Worm (Caenorhabditis elegans) whole organism, L3 larva: ENCODE results near the gene Y73B3A.1.
A peak's percentile ranks its signal among the peaks of the same experiment; 100 is the strongest.
"Not testable (repeated sequence)": the region's sequence is repeated elsewhere in the genome, so short reads cannot be mapped to it uniquely, and the experiment has no call there.

Experiments used
- ZK546.5 ChIP-seq: sonication (generic microtip); optimal IDR thresholded peaks from 2 replicates; lab custom pipeline; 2017; ENCODE audit warnings: missing biosample characterization, missing genetic modification characterization
- ceh-28 ChIP-seq: fragments of 150-350 bp; optimal IDR thresholded peaks from 2 replicates; lab custom pipeline; 2014; ENCODE audit warnings: missing biosample characterization, missing genetic modification reagents, missing genetic modification characterization
- daf-12 ChIP-seq: fragments of 150-350 bp; optimal IDR thresholded peaks from 2 replicates; lab custom pipeline; 2014; ENCODE audit warnings: missing biosample characterization, missing genetic modification reagents, missing genetic modification characterization
- egl-5 ChIP-seq: fragments of 150-350 bp; optimal IDR thresholded peaks from 2 replicates; lab custom pipeline; 2017; ENCODE audit warnings: missing biosample characterization, missing genetic modification reagents, missing genetic modification characterization, inconsistent platforms
- elt-2 ChIP-seq: sonication (generic microtip); optimal IDR thresholded peaks from 2 replicates; lab custom pipeline; 2016; ENCODE audit warnings: missing genetic modification reagents, mild to moderate bottlenecking, missing genetic modification characterization, missing compliant biosample characterization
- fkh-10 ChIP-seq: sonication (generic microtip); optimal IDR thresholded peaks from 2 replicates; lab custom pipeline; 2017; ENCODE audit warnings: missing biosample characterization, missing genetic modification reagents, missing genetic modification characterization
- fos-1 ChIP-seq: fragments of 150-350 bp; optimal IDR thresholded peaks from 2 replicates; lab custom pipeline; 2014; ENCODE audit warnings: missing biosample characterization, missing genetic modification characterization
- lin-15B ChIP-seq: fragments of 150-350 bp; optimal IDR thresholded peaks from 2 replicates; lab custom pipeline; 2014; ENCODE audit warnings: missing biosample characterization, missing genetic modification characterization
- nhr-23 ChIP-seq: fragments of 150-350 bp; optimal IDR thresholded peaks from 2 replicates; lab custom pipeline; 2014; ENCODE audit warnings: missing biosample characterization, missing genetic modification reagents, missing genetic modification characterization
- nhr-237 ChIP-seq: fragments of 150-350 bp; optimal IDR thresholded peaks from 2 replicates; lab custom pipeline; 2014; ENCODE audit warnings: missing biosample characterization, missing genetic modification characterization
- nhr-28 ChIP-seq: fragments of 150-350 bp; optimal IDR thresholded peaks from 2 replicates; lab custom pipeline; 2014; ENCODE audit warnings: missing biosample characterization, missing genetic modification characterization
- nhr-43 ChIP-seq: sonication (generic microtip); optimal IDR thresholded peaks from 2 replicates; lab custom pipeline; 2016; ENCODE audit warnings: mild to moderate bottlenecking, missing genetic modification characterization, missing compliant biosample characterization; ENCODE audit not compliant: poor library complexity, severe bottlenecking
- pha-4 ChIP-seq: fragments of 150-350 bp; optimal IDR thresholded peaks from 2 replicates; lab custom pipeline; 2014; ENCODE audit warnings: missing biosample characterization, missing genetic modification reagents, missing genetic modification characterization
- skn-1 ChIP-seq: fragments of 150-350 bp; optimal IDR thresholded peaks from 2 replicates; lab custom pipeline; 2014; ENCODE audit warnings: missing biosample characterization, missing genetic modification characterization
- snpc-4 ChIP-seq: fragments of 150-350 bp; optimal IDR thresholded peaks from 2 replicates; lab custom pipeline; 2014; ENCODE audit warnings: missing biosample characterization, missing genetic modification characterization
- unc-39 ChIP-seq: sonication (generic microtip); optimal IDR thresholded peaks from 4 replicates; lab custom pipeline; 2017; ENCODE audit warnings: missing biosample characterization, missing genetic modification characterization
- unc-62 ChIP-seq: fragments of 150-350 bp; sonication (generic microtip); optimal IDR thresholded peaks from 4 replicates; lab custom pipeline; 2014; ENCODE audit warnings: missing biosample characterization, missing genetic modification reagents, missing genetic modification characterization
- zag-1 ChIP-seq: fragments of 150-350 bp; optimal IDR thresholded peaks from 2 replicates; lab custom pipeline; 2014; ENCODE audit warnings: missing biosample characterization, missing genetic modification characterization
- ztf-11 ChIP-seq: fragments of 150-350 bp; optimal IDR thresholded peaks from 2 replicates; lab custom pipeline; 2014; ENCODE audit warnings: missing biosample characterization, missing genetic modification characterization

Y73B3A.1 gene

DNA sequence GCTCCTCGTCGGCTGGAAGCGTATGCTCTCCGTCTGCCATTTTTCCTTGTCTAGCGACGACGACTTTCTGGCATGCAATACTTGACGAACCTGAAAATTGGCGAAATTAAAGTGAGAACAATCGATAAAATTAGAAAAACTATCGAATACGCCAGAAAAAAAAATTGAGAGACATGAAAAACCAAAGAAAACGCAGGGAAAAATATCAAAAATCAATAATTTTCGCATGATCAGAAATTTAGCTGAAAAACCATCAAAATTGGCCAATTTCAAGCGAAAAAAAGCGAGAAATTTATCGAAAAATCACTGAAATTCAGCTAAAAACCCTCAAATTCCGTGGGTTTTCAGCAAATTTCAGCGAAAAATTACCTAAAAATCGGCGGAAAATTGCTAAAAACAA lies at the start of gene Y73B3A.1:
Gene Y73B3A.1 (minus strand): TSS at position 101 of the 400 bp plus-strand sequence.
- not testable (repeated sequence) for TF ChIP-seq daf-12; fos-1 (tag; lab: Kevin White, UChicago); elt-2 (tag; lab: Kevin White, UChicago)

DNA sequence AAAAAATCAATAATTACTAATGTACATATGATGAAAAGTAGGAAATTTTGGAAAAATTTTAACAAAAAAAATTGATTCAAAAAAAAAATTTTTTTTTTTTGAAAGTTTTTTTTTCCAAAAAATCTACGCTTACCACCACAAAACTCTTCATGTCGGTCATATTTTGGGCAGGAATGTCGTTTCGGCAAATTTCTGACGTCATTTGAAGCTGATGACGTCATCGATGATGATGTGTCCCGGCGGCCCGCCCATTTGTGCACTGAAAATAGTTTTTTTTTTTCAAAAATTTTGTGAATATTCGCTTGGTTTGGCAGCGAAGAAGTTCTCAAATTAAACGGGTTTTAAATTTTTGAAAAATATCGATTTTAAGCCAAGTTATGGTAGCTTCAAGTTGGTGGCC lies 42.2 kb upstream of the Y73B3A.1 start:
- TF ChIP-seq unc-39 (tag; lab: Kevin White, UChicago), result no peak
- TF ChIP-seq nhr-28 (tag; lab: Kevin White, UChicago), result no peak
- TF ChIP-seq snpc-4 (tag; lab: Kevin White, UChicago), result no peak

DNA sequence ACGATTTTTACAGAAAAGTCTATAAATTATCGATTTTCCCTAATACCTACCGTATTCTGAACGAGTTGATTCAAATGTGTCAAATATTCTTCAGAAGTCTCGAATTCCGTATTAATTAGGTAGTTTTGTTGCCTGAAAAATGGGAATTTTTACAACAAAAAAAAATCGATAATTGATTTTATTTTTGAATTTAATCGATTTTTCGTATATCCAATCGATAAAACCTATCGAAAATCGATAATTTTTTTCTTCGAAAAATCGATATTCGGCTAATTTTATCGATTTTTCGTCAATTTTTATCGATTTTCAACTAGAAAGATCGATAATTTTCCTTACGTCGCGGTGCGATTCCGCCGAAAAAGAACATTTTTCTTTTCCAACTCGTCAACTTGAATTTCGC lies 37.9 kb upstream of the Y73B3A.1 start:
- TF ChIP-seq fkh-10, result no peak
- no peak for TF ChIP-seq nhr-28 (tag; lab: Kevin White, UChicago)
- peak; percentile 84 for TF ChIP-seq ceh-28 (tag; lab: Kevin White, UChicago)
- TF ChIP-seq, all 47 proteins: peak for 1

DNA sequence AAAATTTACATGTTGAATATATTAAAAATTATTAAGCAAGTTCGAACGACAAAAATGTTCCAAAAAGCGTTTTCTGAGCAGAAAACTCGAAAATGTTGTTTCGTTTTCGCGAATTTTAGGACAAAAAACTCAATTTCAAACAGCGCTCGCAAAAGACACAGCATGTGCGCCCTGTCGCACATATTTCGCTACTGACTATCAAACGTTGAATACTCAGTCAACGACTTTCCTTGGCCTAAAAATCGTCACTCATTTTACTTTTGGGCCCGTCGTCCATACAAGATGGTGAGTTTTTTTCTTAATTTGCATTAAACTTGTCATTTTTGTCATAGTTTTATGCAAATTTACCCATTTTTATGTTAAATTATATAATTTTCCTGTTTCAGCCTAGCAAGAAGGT lies 12.4 kb upstream of the Y73B3A.1 start:
- TF ChIP-seq lin-15B (tag; lab: Kevin White, UChicago), result peak; percentile 31
- peak; percentile 24 for TF ChIP-seq elt-2 (tag; lab: Kevin White, UChicago)
- TF ChIP-seq nhr-23 (tag; lab: Kevin White, UChicago), result peak; percentile 31
- TF ChIP-seq, all 47 proteins: peak for 3; not testable (repeated sequence) for 44

DNA sequence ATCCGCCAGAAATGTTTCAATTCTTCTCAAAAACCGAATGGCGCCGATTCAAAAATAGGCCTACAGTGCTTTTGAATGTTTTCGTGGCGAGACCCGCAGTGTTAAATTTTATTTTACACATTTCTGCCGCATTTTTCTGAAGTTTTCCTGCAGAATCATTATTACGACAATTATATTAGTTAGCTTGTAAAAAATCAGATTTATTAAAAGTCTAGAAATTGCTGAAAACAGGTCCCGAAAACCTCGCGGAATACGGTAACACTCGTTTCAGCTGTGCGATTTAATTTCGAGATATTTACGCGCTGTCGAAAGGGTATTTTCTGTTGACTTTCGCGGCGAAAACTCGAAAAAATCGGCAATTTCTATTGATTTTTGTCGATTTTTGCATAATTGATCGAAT lies 751 bp upstream of the Y73B3A.1 start, which contains the start of gene Y73B3A.20:
Gene Y73B3A.20 (plus strand): TSS at position 207 of the 400 bp plus-strand sequence.
- TF ChIP-seq skn-1 (tag; lab: Kevin White, UChicago); egl-5; nhr-43 (tag; lab: Kevin White, UChicago): not testable (repeated sequence)

DNA sequence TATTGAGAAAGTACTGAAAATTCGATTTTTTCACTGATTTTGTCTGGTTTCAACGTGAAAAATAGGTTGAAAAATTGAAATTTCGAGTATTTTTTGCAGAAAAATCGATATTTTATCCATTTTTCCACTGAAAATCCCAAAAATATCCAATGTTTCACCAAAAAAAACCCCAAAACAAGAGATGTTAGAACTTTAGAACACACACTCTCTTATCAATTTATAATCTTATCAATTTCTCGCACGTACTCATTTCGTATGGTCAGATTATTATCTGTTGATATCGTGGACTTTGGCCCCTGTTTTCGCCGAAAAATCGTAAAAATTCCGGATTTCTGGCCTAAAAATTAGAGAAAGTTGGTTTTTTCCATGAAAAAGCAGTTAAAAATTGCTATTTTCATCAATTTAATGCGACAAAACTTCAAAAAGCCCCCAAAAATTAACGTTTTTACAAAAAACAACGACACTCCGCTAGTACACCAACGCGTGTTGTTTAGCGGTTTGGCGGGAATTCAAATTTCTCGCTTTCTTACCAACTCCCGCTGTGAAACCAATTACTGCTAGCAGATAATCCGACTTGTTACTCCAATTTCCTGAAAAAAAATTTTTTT lies 35.5 kb downstream of the Y73B3A.1 start:
- TF ChIP-seq elt-2 (tag; lab: Kevin White, UChicago), result peak; percentile 64

DNA sequence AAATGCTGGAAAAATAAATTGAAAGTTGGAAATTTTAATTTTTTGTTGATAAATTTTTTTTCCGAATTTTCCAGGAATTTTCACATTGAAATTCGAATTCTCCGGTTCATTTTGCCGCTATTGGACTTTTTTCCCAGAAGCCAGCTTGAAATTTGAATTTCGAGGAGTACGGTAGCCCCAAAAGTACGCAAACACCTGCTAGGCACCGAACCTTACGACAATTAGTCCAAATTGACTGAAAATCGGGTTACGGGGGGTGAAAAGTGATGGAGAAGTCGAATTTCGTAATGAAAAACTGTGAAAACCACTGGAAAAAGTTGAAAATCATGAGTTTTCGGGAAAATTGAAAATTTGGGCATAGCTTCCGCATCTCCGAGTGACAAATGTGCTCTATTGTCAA lies 36.5 kb downstream of the Y73B3A.1 start:
- TF ChIP-seq pha-4, result no peak
- TF ChIP-seq nhr-237 (tag; lab: Kevin White, UChicago), result no peak
- no peak for TF ChIP-seq ZK546.5 (tag; lab: Kevin White, UChicago)
- no peak for TF ChIP-seq ztf-11 (tag; lab: Kevin White, UChicago)
- TF ChIP-seq fos-1 (tag; lab: Kevin White, UChicago), result no peak
- TF ChIP-seq zag-1, result no peak
- TF ChIP-seq unc-62 (GFP tag; lab: Kevin White, UChicago), result no peak
